Fruit fly (Drosophila melanogaster): ENCODE data around the gene GILT2.
A peak's percentile ranks its signal among the peaks of the same experiment; 100 is the strongest.

Gene GILT2

DNA sequence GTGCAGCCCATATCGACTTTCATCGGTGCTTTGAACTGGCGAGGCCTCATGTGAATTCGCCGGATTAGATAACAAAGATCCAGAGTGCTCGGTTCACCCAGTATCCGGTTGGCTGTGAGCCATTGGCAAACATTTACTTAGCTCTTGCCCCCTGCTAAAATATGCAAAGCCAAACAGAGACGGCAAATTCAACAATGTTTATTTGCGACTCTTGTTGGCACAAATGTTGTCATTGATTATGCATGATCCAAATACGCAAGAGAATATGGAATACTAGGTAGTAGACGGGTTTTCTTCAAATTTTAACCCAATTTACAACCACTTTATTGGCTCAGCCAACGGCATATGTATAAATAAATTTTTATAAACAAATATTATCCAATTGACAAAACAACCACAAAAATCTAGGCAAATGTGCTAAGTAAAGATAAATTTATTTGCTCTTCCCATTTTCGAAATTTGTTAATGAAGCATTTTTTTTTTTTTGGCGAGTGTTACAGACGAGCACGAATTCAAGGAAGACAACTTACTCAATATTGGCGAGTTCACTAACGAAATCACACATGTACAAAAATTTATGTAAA is 26.1 kb upstream of the GILT2 start (continued):
- TF ChIP-seq MBD-R2 (GFP tag; IDR thresholded peaks at IDR 0.05) (peak; percentile 34; the same call in 1 of the 2 replicates), ap (GFP tag; IDR thresholded peaks at IDR 0.05) (0 out of 2 replicates have a peak, but pooled peaks have one; percentile 16), E2f2 (GFP tag; IDR thresholded peaks at IDR 0.05) (peak; percentile 39), CG9876 (GFP tag; optimal IDR thresholded peaks at IDR 0.05) (peak; percentile 40), pita (GFP tag; optimal IDR thresholded peaks at IDR 0.05) (no peak), pho (GFP tag; optimal IDR thresholded peaks at IDR 0.05) (peak; percentile 77), corto (GFP tag; optimal IDR thresholded peaks at IDR 0.05) (no peak), ind (GFP tag; optimal IDR thresholded peaks at IDR 0.05) (peak; percentile 23), otp (GFP tag; IDR thresholded peaks at IDR 0.05) (0 out of 3 replicates have a peak, but pooled peaks have one; percentile 49), CG9932 (GFP tag; IDR thresholded peaks at IDR 0.05) (peak; percentile 63), CG15011 (GFP tag; optimal IDR thresholded peaks at IDR 0.05) (peak; percentile 62), unc-4 (GFP tag; IDR thresholded peaks at IDR 0.05; ENCODE audit: partially characterized antibody) (no peak), Scr (GFP tag; IDR thresholded peaks at IDR 0.05; ENCODE audit: partially characterized antibody) (no peak), CHES-1-like (GFP tag; optimal IDR thresholded peaks at IDR 0.05) (peak; percentile 60), CG10654 (GFP tag; optimal IDR thresholded peaks at IDR 0.05) (peak; percentile 41), fd102C (GFP tag; optimal IDR thresholded peaks at IDR 0.05) (no peak), CG10274 (GFP tag; optimal IDR thresholded peaks at IDR 0.05) (peak; percentile 71), cwo (GFP tag; optimal IDR thresholded peaks at IDR 0.05) (peak; percentile 59), B-H1 (GFP tag; IDR thresholded peaks at IDR 0.05) (peak; percentile 20; the same call in 1 of the 3 replicates), CG31441 (GFP tag; IDR thresholded peaks at IDR 0.05) (no peak), CG11504 (tag; optimal IDR thresholded peaks at IDR 0.05) (peak; percentile 48), H2.0 (GFP tag; IDR thresholded peaks at IDR 0.05) (0 out of 2 replicates have a peak, but pooled peaks have one; percentile 5), NFAT (GFP tag; IDR thresholded peaks at IDR 0.05) (peak; percentile 37; the same call in 1 of the 2 replicates), ems (GFP tag; optimal IDR thresholded peaks at IDR 0.05) (peak; percentile 37), CG6683 (GFP tag; optimal IDR thresholded peaks at IDR 0.05) (peak; percentile 69), sc (optimal IDR thresholded peaks at IDR 0.05) (no peak), sc (GFP tag; optimal IDR thresholded peaks at IDR 0.05) (no peak), CG15073 (GFP tag; optimal IDR thresholded peaks at IDR 0.05) (no peak), CG2202 (tag; optimal IDR thresholded peaks at IDR 0.05) (no peak), fru (optimal IDR thresholded peaks at IDR 0.05) (no peak), caup (GFP tag; optimal IDR thresholded peaks at IDR 0.05; ENCODE audit: severe bottlenecking) (peak; percentile 93), Vsx1 (GFP tag; optimal IDR thresholded peaks at IDR 0.05) (peak; percentile 82), D (optimal IDR thresholded peaks at IDR 0.05) (no peak), D (GFP tag; optimal IDR thresholded peaks at IDR 0.05) (no peak), chn (GFP tag; optimal IDR thresholded peaks at IDR 0.05) (no peak), Dll (GFP tag; IDR thresholded peaks at IDR 0.05; ENCODE audit: partially characterized antibody) (no peak), da (GFP tag; optimal IDR thresholded peaks at IDR 0.05) (peak; percentile 52), Dref (GFP tag; IDR thresholded peaks at IDR 0.05) (no peak), HLH54F (GFP tag; optimal IDR thresholded peaks at IDR 0.05) (peak; percentile 31), CG12155 (GFP tag; optimal IDR thresholded peaks at IDR 0.05) (peak; percentile 55), ash1 (GFP tag; optimal IDR thresholded peaks at IDR 0.05) (peak; percentile 62), NK7.1 (GFP tag; optimal IDR thresholded peaks at IDR 0.05) (peak; percentile 23), Spps (tag; optimal IDR thresholded peaks at IDR 0.05) (no peak), tio (GFP tag; optimal IDR thresholded peaks at IDR 0.05) (peak; percentile 6), maf-S (GFP tag; optimal IDR thresholded peaks at IDR 0.05) (peak; percentile 63), CG13424 (tag; optimal IDR thresholded peaks at IDR 0.05) (peak; percentile 18), ara (GFP tag; IDR thresholded peaks at IDR 0.05) (no peak), CG10565 (GFP tag; optimal IDR thresholded peaks at IDR 0.05) (no peak), gce (GFP tag; IDR thresholded peaks at IDR 0.05) (peak; percentile 24; the same call in 1 of the 3 replicates), seq (GFP tag; IDR thresholded peaks at IDR 0.05) (peak; percentile 84), lola (GFP tag; optimal IDR thresholded peaks at IDR 0.05) (no peak)
